Fruit fly (Drosophila melanogaster): ENCODE results near the gene CG9095.
A peak's percentile ranks its signal among the peaks of the same experiment; 100 is the strongest.

The CG9095 gene

DNA sequence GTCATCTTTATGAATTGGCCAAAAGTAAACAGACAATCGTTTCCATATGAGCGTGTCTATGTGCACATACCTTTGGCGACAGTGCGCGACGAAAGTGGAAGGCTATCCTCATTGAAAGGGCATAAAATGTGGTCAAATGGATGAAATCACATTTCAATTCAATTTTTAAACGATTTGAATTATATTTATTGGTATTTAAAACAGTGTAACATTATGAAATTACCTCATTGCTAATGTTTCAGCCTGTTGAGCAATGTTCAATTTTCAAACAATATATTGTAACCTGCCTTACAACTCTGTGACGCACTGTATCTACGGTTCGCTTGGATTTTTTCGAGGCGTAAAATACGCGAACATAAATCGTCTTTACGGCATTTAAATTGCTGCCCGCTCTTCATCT lies 42.9 kb downstream of the CG9095 start (continued):
- TF ChIP-seq CG32532 (GFP tag; IDR thresholded peaks at IDR 0.05) (peak; percentile 75), CG12219 (GFP tag; optimal IDR thresholded peaks at IDR 0.05) (peak; percentile 9), Oli (tag; optimal IDR thresholded peaks at IDR 0.05) (peak; percentile 50), mirr (GFP tag; optimal IDR thresholded peaks at IDR 0.05) (no peak), CG14050 (GFP tag; IDR thresholded peaks at IDR 0.05) (no peak), Bteb2 (GFP tag; optimal IDR thresholded peaks at IDR 0.05) (peak; percentile 3), Sry-δ (GFP tag; optimal IDR thresholded peaks at IDR 0.05) (no peak), caup (GFP tag; optimal IDR thresholded peaks at IDR 0.05; ENCODE audit: severe bottlenecking) (peak; percentile 37), CG8290 (GFP tag; optimal IDR thresholded peaks at IDR 0.05) (no peak), CG8290 (tag; optimal IDR thresholded peaks at IDR 0.05) (peak in 1 of 2 experiments; percentile 75), Gsc (GFP tag; IDR thresholded peaks at IDR 0.05) (no peak), sisA (GFP tag; IDR thresholded peaks at IDR 0.05) (peak; percentile 40), CG16813 (GFP tag; IDR thresholded peaks at IDR 0.05; ENCODE audit: partially characterized antibody) (no peak), CG16863 (GFP tag; optimal IDR thresholded peaks at IDR 0.05) (no peak), bowl (GFP tag; IDR thresholded peaks at IDR 0.05) (no peak), CG14014 (GFP tag; IDR thresholded peaks at IDR 0.05) (peak; percentile 53), CrebB (tag; optimal IDR thresholded peaks at IDR 0.05) (peak; percentile 6), PHDP (tag; optimal IDR thresholded peaks at IDR 0.05) (peak; percentile 53), crc (GFP tag; optimal IDR thresholded peaks at IDR 0.05) (no peak), dysf (GFP tag; IDR thresholded peaks at IDR 0.05) (peak; percentile 73), bsh (GFP tag; optimal IDR thresholded peaks at IDR 0.05) (no peak), Pdp1 (GFP tag; optimal IDR thresholded peaks at IDR 0.05) (peak; percentile 21 to 26), CG6689 (GFP tag; IDR thresholded peaks at IDR 0.05) (0 out of 2 replicates have a peak, but pooled peaks have one; percentile 46), scrt (GFP tag; optimal IDR thresholded peaks at IDR 0.05) (peak; percentile 11), sd (tag; optimal IDR thresholded peaks at IDR 0.05) (peak; percentile 39), ham (GFP tag; IDR thresholded peaks at IDR 0.05) (no peak), tup (GFP tag; optimal IDR thresholded peaks at IDR 0.05) (no peak), Oaz (GFP tag; IDR thresholded peaks at IDR 0.05) (0 out of 2 replicates have a peak, but pooled peaks have one; percentile 14), CG15514 (GFP tag; optimal IDR thresholded peaks at IDR 0.05) (peak; percentile 38), CG12769 (tag; optimal IDR thresholded peaks at IDR 0.05) (peak; percentile 72), tap (tag; optimal IDR thresholded peaks at IDR 0.05) (peak; percentile 23), B-H1 (GFP tag; IDR thresholded peaks at IDR 0.05) (0 out of 3 replicates have a peak, but pooled peaks have one; percentile 25), CG13424 (tag; optimal IDR thresholded peaks at IDR 0.05) (peak; percentile 37), Ada2b (GFP tag; IDR thresholded peaks at IDR 0.05) (peak; percentile 9; the same call in 1 of the 2 replicates), CG17385 (GFP tag; optimal IDR thresholded peaks at IDR 0.05) (peak; percentile 0), Fer3 (tag; optimal IDR thresholded peaks at IDR 0.05) (peak; percentile 48), gem (tag; optimal IDR thresholded peaks at IDR 0.05) (peak; percentile 61), CG1603 (tag; optimal IDR thresholded peaks at IDR 0.05) (peak; percentile 31), slou (GFP tag; optimal IDR thresholded peaks at IDR 0.05) (no peak), Tbp (GFP tag; optimal IDR thresholded peaks at IDR 0.05) (no peak), lmd (GFP tag; IDR thresholded peaks at IDR 0.05) (peak; percentile 61), CG2129 (GFP tag; IDR thresholded peaks at IDR 0.05; ENCODE audit: partially characterized antibody) (no peak), HmgZ (tag; optimal IDR thresholded peaks at IDR 0.05) (peak; percentile 38), al (GFP tag; IDR thresholded peaks at IDR 0.05) (peak; percentile 70), D (optimal IDR thresholded peaks at IDR 0.05) (no peak), D (GFP tag; optimal IDR thresholded peaks at IDR 0.05) (no peak), mam (GFP tag; optimal IDR thresholded peaks at IDR 0.05) (peak; percentile 54), grau (tag; optimal IDR thresholded peaks at IDR 0.05) (peak; percentile 67), CoRest (tag; optimal IDR thresholded peaks at IDR 0.05) (peak; percentile 59), Hmr (GFP tag; optimal IDR thresholded peaks at IDR 0.05) (peak; percentile 30), chn (GFP tag; optimal IDR thresholded peaks at IDR 0.05) (no peak)
